Worm (Caenorhabditis elegans) whole organism, L4/young adult: ENCODE measurements around the gene ins-12.

Experiments used
- dao-5 ChIP-seq: sonication (generic microtip); optimal IDR thresholded peaks from 2 replicates; lab custom pipeline; 2016; ENCODE audit warnings: missing genotype, missing genetic modification characterization, moderate library complexity, missing compliant biosample characterization
- him-1 ChIP-seq: sonication (generic microtip); optimal IDR thresholded peaks from 2 replicates; lab custom pipeline; 2016; ENCODE audit warnings: missing genotype, missing genetic modification reagents, missing genetic modification characterization, missing compliant biosample characterization

- no peak for TF ChIP-seq him-1 (tag; lab: Kevin White, UChicago)
- no peak for TF ChIP-seq dao-5
These were observed 17.3 kb upstream of the ins-12 start for ce11 chrII:5537078-5537477.
